Worm (Caenorhabditis elegans) whole organism, L3 larva: ENCODE measurements around the gene F14H3.12.

Source experiments
- ZK546.5 ChIP-seq: sonication (generic microtip); optimal IDR thresholded peaks from 2 replicates; lab custom pipeline; 2017; ENCODE audit warnings: missing biosample characterization, missing genetic modification characterization
- aly-2 ChIP-seq: fragments of 150-350 bp; optimal IDR thresholded peaks from 2 replicates; lab custom pipeline; 2014; ENCODE audit warnings: missing biosample characterization, missing genetic modification characterization
- ama-1 ChIP-seq: fragments of 150-350 bp; optimal IDR thresholded peaks from 2 replicates; lab custom pipeline; 2018
- elt-1 ChIP-seq: fragments of 150-350 bp; optimal IDR thresholded peaks from 2 replicates; lab custom pipeline; 2014; ENCODE audit warnings: missing biosample characterization, missing genetic modification characterization
- nfya-1 ChIP-seq: sonication (generic microtip); optimal IDR thresholded peaks from 2 replicates; lab custom pipeline; 2017; ENCODE audit warnings: missing genetic modification characterization, mild to moderate bottlenecking, missing compliant biosample characterization, antibody characterized with exemption, moderate library complexity; ENCODE audit not compliant: insufficient read depth
- nhr-12 ChIP-seq: fragments of 150-350 bp; optimal IDR thresholded peaks from 2 replicates; lab custom pipeline; 2014; ENCODE audit warnings: missing biosample characterization, missing genetic modification characterization
- nhr-28 ChIP-seq: fragments of 150-350 bp; optimal IDR thresholded peaks from 2 replicates; lab custom pipeline; 2014; ENCODE audit warnings: missing biosample characterization, missing genetic modification characterization
- nhr-43 ChIP-seq: sonication (generic microtip); optimal IDR thresholded peaks from 2 replicates; lab custom pipeline; 2016; ENCODE audit warnings: mild to moderate bottlenecking, missing genetic modification characterization, missing compliant biosample characterization; ENCODE audit not compliant: poor library complexity, severe bottlenecking
- sea-2 ChIP-seq: fragments of 150-350 bp; sonication (generic microtip); optimal IDR thresholded peaks from 4 replicates; lab custom pipeline; 2014; ENCODE audit warnings: missing biosample characterization, missing genetic modification reagents, missing genetic modification characterization
- tbx-2 ChIP-seq: sonication (generic microtip); optimal IDR thresholded peaks from 2 replicates; lab custom pipeline; 2016; ENCODE audit warnings: mild to moderate bottlenecking, missing genetic modification characterization, missing compliant biosample characterization
- ztf-11 ChIP-seq: fragments of 150-350 bp; optimal IDR thresholded peaks from 2 replicates; lab custom pipeline; 2014; ENCODE audit warnings: missing biosample characterization, missing genetic modification characterization
- ztf-4 ChIP-seq: fragments of 150-350 bp; optimal IDR thresholded peaks from 2 replicates; lab custom pipeline; 2014; ENCODE audit warnings: missing biosample characterization, missing genetic modification characterization

Gene F14H3.12

DNA sequence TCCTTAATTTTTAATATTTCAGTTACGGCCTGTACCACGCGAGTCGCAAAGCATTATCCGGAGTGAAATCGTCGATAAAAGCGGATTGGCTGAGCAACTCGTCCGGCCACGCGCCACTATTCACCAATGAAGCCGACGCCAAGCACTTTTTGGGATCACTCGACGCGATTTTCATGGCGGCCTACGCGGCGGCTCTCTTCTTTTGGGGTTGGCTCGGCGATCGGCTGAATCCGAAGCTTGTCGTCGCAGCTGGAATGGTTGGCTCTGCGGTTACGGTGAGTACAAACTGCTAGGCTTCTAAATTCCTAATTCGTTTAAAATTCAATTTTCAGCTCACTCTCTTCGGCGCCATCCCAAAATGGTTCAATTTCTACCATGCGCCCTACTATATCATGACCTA, 50.2 kb downstream of the F14H3.12 start:
- no peak for TF ChIP-seq nfya-1 (tag; lab: Kevin White, UChicago)
- no peak for TF ChIP-seq nhr-12
- no peak for TF ChIP-seq ZK546.5
- no peak for TF ChIP-seq nhr-43 (tag; lab: Kevin White, UChicago)
- TF ChIP-seq ama-1: no peak
- TF ChIP-seq sea-2 (GFP tag; lab: Kevin White, UChicago): no peak
- no peak for TF ChIP-seq aly-2 (tag; lab: Kevin White, UChicago)

DNA sequence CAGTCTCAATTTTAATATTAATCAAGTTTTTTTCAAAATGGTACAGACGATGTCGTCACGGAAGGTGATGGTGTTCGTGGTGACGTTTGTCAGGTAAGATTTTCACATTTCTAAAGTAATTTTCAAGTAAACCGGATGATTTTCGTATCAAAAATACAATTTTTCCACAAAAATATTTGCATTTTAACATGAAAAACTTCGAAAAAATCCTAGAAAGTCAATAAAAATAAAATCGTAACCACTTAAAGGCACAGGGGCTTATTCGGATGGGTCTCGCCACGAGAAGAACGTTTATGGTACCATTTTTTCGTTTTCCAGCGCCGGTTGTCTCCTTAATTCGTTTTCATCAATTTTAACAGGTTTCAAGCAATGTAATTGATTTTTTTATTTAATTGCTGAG, 50.8 kb downstream of the F14H3.12 start, which contains the start of gene T10C6.6:
Gene T10C6.6, plus strand, starts transcription at position 27 of the 400 bp plus-strand sequence.
- no peak for TF ChIP-seq ztf-11
- no peak for TF ChIP-seq ztf-4 (tag; lab: Kevin White, UChicago)
- TF ChIP-seq elt-1: no peak
- no peak for TF ChIP-seq nhr-28 (tag; lab: Kevin White, UChicago)
- no peak for TF ChIP-seq tbx-2 (tag; lab: Kevin White, UChicago)
- TF ChIP-seq, all 47 proteins: peak for 0
